Worm (Caenorhabditis elegans) whole organism, dauer: Measurements from ENCODE around the gene try-11.

Experiments used
- unc-62 ChIP-seq: sonication (generic microtip); optimal IDR thresholded peaks from 2 replicates; lab custom pipeline; 2017; ENCODE audit warnings: missing biosample characterization, missing genetic modification reagents, missing genetic modification characterization

The try-11 gene

ce11 chrV:7451421-7451820 is at the start of gene try-11:
TSS of gene try-11 (plus strand) at chrV:7451721.
- no peak for TF ChIP-seq unc-62 (GFP tag; lab: Kevin White, UChicago)

ce11 chrV:7402355-7402754 is 49.2 kb upstream of the try-11 start, which contains the start of gene srj-13:
TSS of gene srj-13 (plus strand) at chrV:7402655.
- TF ChIP-seq unc-62 (GFP tag; lab: Kevin White, UChicago) = no peak

- TF ChIP-seq unc-62 (GFP tag; lab: Kevin White, UChicago) = no peak
These were observed 48.0 kb upstream of the try-11 start for ce11 chrV:7403501-7403900.

- TF ChIP-seq unc-62 (GFP tag; lab: Kevin White, UChicago) = no peak
These were observed 43.0 kb upstream of the try-11 start, which contains the start of gene srt-6 for ce11 chrV:7408520-7408919. TSS of gene srt-6 (minus strand) at chrV:7408814.

DNA sequence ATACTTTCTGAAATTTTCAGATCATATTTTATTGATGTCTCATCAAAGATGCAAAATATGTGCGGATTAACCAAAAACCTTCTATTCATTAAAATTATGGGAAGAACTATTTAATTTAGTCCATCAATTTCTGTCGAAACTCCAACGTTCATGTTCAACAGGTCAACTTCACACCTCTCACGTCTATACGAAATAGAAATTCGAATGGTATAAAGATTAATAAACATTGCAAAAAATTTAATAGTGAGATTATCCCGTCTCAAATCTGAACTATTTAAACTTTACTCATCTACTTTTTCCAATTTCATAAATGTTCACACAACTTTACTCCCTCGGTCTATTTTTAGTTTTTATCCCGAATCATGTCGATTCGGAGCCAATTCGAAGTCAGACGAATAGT is 41.9 kb upstream of the try-11 start, which contains the start of gene R13D7.2:
TSS of gene R13D7.2 (plus strand) at position 301 of the 400 bp plus-strand sequence.
- TF ChIP-seq unc-62 (GFP tag; lab: Kevin White, UChicago) = no peak

ce11 chrV:7411695-7412094 is 39.8 kb upstream of the try-11 start, which contains the start of gene str-41:
TSS of gene str-41 (plus strand) at chrV:7411995.
- TF ChIP-seq unc-62 (GFP tag; lab: Kevin White, UChicago) = no peak

ce11 chrV:7413107-7413774 is 38.3 kb upstream of the try-11 start, which contains the start of gene F18E3.11:
TSS of gene F18E3.11 (plus strand) at chrV:7413482.
- TF ChIP-seq unc-62 (GFP tag; lab: Kevin White, UChicago) = no peak

ce11 chrV:7414909-7415308 is 36.6 kb upstream of the try-11 start, which contains the start of gene F18E3.12:
TSS of gene F18E3.12 (plus strand) at chrV:7414985.
- TF ChIP-seq unc-62 (GFP tag; lab: Kevin White, UChicago) = no peak

- no peak for TF ChIP-seq unc-62 (GFP tag; lab: Kevin White, UChicago)
These were observed 35.6 kb upstream of the try-11 start, which contains the start of gene F18E3.13 for ce11 chrV:7415780-7416428. TSS of gene F18E3.13 (plus strand) at chrV:7416164.

DNA sequence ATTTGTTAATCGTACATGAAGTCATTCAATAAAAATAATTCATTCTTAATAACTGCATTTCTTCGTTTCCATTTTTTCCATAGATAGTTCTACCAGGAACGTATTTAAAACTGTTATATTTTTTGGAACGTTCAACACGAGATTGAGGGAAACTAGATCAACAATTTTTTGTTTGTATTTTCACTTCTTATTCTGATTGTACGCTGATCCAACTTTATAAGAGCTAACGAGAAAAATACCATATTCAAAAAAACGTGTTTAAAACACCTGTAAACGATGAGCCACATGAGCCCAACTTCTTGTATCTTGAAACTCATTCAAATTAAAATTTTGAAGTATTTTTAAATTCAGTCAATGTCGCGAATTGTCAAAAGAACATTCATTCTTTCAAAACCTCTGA is 35.0 kb upstream of the try-11 start:
- TF ChIP-seq unc-62 (GFP tag; lab: Kevin White, UChicago) = no peak

DNA sequence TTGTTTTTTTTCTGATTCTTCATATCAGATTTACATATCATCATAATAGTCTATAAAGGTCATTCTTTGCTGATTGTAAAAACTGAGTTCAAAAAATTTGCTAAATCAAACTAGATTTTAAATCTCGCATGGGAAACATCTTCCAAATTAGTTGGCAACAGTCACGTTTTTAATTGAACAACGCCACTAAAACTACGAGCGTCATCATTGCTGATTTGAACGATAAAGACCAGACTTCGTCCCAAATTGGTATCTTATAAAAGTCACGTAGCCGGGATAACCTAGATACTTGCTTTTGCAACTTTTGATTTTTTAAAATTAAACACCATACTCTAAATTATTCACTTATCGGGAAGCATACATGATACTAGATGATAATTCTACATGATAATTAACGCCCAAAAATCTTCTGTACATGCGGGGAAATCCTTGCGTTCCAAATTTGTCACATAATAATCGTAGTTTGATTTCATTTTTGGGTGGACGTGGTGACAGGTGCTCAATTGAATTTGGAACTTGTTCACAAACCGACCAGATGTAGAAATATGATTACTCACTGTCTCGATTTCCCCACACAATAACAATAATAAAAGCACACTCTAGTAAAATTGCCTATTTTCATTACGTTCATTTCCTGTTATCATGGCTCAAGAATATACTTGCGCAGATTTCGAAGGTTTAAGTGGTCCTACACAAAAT is 34.4 kb upstream of the try-11 start, which contains the start of gene srw-67:
TSS of gene srw-67 (plus strand) at position 643 of the 699 bp plus-strand sequence.
- TF ChIP-seq unc-62 (GFP tag; lab: Kevin White, UChicago) = no peak

ce11 chrV:7420162-7420561 is 31.4 kb upstream of the try-11 start, which contains the start of gene srxa-4:
TSS of gene srxa-4 (plus strand) at chrV:7420462.
- no peak for TF ChIP-seq unc-62 (GFP tag; lab: Kevin White, UChicago)

ce11 chrV:7424336-7424735 is 27.2 kb upstream of the try-11 start, which contains the start of gene F18E3.10:
TSS of gene F18E3.10 (minus strand) at chrV:7424436.
- no peak for TF ChIP-seq unc-62 (GFP tag; lab: Kevin White, UChicago)

DNA sequence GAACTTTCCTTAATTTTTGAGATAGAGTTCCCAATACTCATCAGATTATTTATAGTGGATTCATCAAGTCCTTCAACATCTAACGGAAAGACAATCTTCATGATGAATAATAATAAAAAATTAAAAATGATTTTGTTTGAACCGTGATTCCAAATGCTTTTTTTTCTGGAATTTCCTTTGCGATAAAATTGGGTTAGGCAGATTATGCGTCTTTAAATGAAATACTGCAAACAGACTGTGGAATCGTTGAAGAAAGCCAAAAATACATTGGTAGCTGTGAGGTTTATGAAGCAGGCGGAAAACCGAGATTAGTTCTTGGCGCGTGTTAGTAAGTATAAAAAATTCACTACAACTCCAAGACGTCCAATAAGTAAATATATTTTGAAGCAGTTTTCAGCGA is 24.9 kb upstream of the try-11 start, which contains the start of gene srw-68:
TSS of gene srw-68 (minus strand) at position 101 of the 400 bp plus-strand sequence.
- no peak for TF ChIP-seq unc-62 (GFP tag; lab: Kevin White, UChicago)

- TF ChIP-seq unc-62 (GFP tag; lab: Kevin White, UChicago) = no peak
These were observed 22.6 kb upstream of the try-11 start, which contains the start of gene srw-69 for ce11 chrV:7428880-7429279. TSS of gene srw-69 (minus strand) at chrV:7428980.
